Fruit fly (Drosophila melanogaster): ENCODE measurements around the gene Zmynd8.
A peak's percentile ranks its signal among the peaks of the same experiment; 100 is the strongest.

dm6 chr3R:31682140-31682782, 13.0 kb downstream of the Zmynd8 start:
- TF ChIP-seq CG12605 (GFP tag; IDR thresholded peaks at IDR 0.05) (peak; percentile 66), CG4496 (GFP tag; IDR thresholded peaks at IDR 0.05) (peak; percentile 92), CG10348 (GFP tag; IDR thresholded peaks at IDR 0.05) (peak; percentile 49; the same call in 1 of the 2 replicates), rn (GFP tag; IDR thresholded peaks at IDR 0.05) (peak; percentile 67), CG17806 (tag; optimal IDR thresholded peaks at IDR 0.05) (peak; percentile 62), EcR (GFP tag; optimal IDR thresholded peaks at IDR 0.05) (no peak), CG13204 (GFP tag; optimal IDR thresholded peaks at IDR 0.05) (peak; percentile 68), gl (tag; optimal IDR thresholded peaks at IDR 0.05) (peak; percentile 43), Pif1B (GFP tag; optimal IDR thresholded peaks at IDR 0.05) (peak; percentile 75), CG8301 (tag; optimal IDR thresholded peaks at IDR 0.05) (peak; percentile 86), Ets98B (GFP tag; IDR thresholded peaks at IDR 0.05) (peak; percentile 91), Snoo (tag; optimal IDR thresholded peaks at IDR 0.05) (peak; percentile 54), CG9948 (tag; optimal IDR thresholded peaks at IDR 0.05) (peak; percentile 31), Pif1A (GFP tag; optimal IDR thresholded peaks at IDR 0.05) (peak; percentile 73)

Data from whole organism, pupa.